Worm (Caenorhabditis elegans): ENCODE data around the gene nadk-2.

Gene nadk-2

DNA sequence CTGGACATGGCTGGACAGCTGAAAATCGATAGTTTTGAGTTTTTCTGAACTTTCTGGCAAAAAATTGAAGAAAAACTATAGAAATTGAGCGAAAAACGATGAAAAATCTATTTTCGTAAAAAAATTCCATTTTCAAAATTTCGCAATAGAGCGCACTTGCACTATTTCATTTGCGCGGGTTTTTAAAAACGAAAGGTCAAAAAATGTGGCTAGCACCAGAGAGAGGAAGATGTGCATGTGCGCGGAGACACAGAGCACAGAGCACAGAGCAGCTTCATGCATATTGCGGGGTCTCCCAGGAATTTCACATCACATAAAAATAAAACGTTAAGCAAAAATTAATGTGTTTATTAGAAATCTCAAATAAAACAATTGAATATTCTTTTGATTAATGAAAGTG, 58.5 kb downstream of the nadk-2 start, which contains the start of gene Y17G7B.18:
TSS of gene Y17G7B.18 (minus strand) at position 18 of the 400 bp plus-strand sequence.
- TF ChIP-seq lin-13 (GFP tag; optimal IDR thresholded peaks at IDR 0.05) (peak; percentile 69), F13H6.1 (tag; optimal IDR thresholded peaks at IDR 0.05) (peak; percentile 34), sem-4 (tag; optimal IDR thresholded peaks at IDR 0.05) (peak; percentile 22), elt-1 (tag; optimal IDR thresholded peaks at IDR 0.05) (no peak), nhr-23 (tag; optimal IDR thresholded peaks at IDR 0.05) (no peak), ZK546.5 (tag; optimal IDR thresholded peaks at IDR 0.05) (no peak), fos-1 (tag; optimal IDR thresholded peaks at IDR 0.05) (peak; percentile 8), ztf-11 (tag; optimal IDR thresholded peaks at IDR 0.05) (no peak), elt-3 (tag; optimal IDR thresholded peaks at IDR 0.05) (no peak), mbf-1 (tag; optimal IDR thresholded peaks at IDR 0.05) (no peak), nhr-6 (tag; optimal IDR thresholded peaks at IDR 0.05) (peak; percentile 35), gmeb-1 (tag; optimal IDR thresholded peaks at IDR 0.05) (peak; percentile 96), nhr-25 (tag; optimal IDR thresholded peaks at IDR 0.05) (peak; percentile 32), R02D3.7 (tag; optimal IDR thresholded peaks at IDR 0.05) (peak; percentile 25), nhr-129 (tag; optimal IDR thresholded peaks at IDR 0.05) (peak; percentile 62), ztf-1 (GFP tag; conservative IDR thresholded peaks at IDR 0.05) (no peak), ztf-4 (tag; optimal IDR thresholded peaks at IDR 0.05) (no peak), crh-2 (tag; optimal IDR thresholded peaks at IDR 0.05) (peak; percentile 68), dmd-4 (tag; optimal IDR thresholded peaks at IDR 0.05) (no peak), Y55F3AM.14 (GFP tag; optimal IDR thresholded peaks at IDR 0.05) (no peak), lin-39 (tag; optimal IDR thresholded peaks at IDR 0.05) (no peak), nhr-12 (tag; optimal IDR thresholded peaks at IDR 0.05) (no peak), unc-55 (GFP tag; optimal IDR thresholded peaks at IDR 0.05) (peak; percentile 93), unc-39 (tag; optimal IDR thresholded peaks at IDR 0.05) (no peak), sma-9 (GFP tag; optimal IDR thresholded peaks at IDR 0.05) (no peak), sma-9 (tag; optimal IDR thresholded peaks at IDR 0.05) (no peak), nhr-10 (tag; optimal IDR thresholded peaks at IDR 0.05) (no peak), C34F6.9 (tag; optimal IDR thresholded peaks at IDR 0.05) (peak; percentile 90), mdl-1 (tag; optimal IDR thresholded peaks at IDR 0.05) (peak in 1 of 2 experiments; percentile 57), lsy-2 (tag; optimal IDR thresholded peaks at IDR 0.05) (peak; percentile 72 to 83), ceh-82 (tag; optimal IDR thresholded peaks at IDR 0.05) (no peak), lin-11 (tag; optimal IDR thresholded peaks at IDR 0.05) (no peak), ceh-16 (tag; optimal IDR thresholded peaks at IDR 0.05) (no peak), alr-1 (tag; optimal IDR thresholded peaks at IDR 0.05) (no peak), nhr-77 (tag; optimal IDR thresholded peaks at IDR 0.05) (no peak), zag-1 (tag; optimal IDR thresholded peaks at IDR 0.05) (no peak), nhr-11 (tag; optimal IDR thresholded peaks at IDR 0.05) (no peak), egl-27 (tag; optimal IDR thresholded peaks at IDR 0.05) (peak; percentile 56), blmp-1 (tag; optimal IDR thresholded peaks at IDR 0.05; ENCODE audit: insufficient read depth) (no peak), aly-2 (tag; optimal IDR thresholded peaks at IDR 0.05) (no peak), mab-5 (tag; optimal IDR thresholded peaks at IDR 0.05) (peak; percentile 28), nhr-21 (tag; optimal IDR thresholded peaks at IDR 0.05) (peak; percentile 35), snpc-4 (tag; optimal IDR thresholded peaks at IDR 0.05) (peak; percentile 64), sma-3 (GFP tag; optimal IDR thresholded peaks at IDR 0.05) (peak; percentile 18), skn-1 (tag; optimal IDR thresholded peaks at IDR 0.05) (no peak), unc-62 (GFP tag; optimal IDR thresholded peaks at IDR 0.05) (no peak), peb-1 (tag; optimal IDR thresholded peaks at IDR 0.05) (no peak), nhr-237 (tag; optimal IDR thresholded peaks at IDR 0.05) (no peak), ama-1 (optimal IDR thresholded peaks at IDR 0.05) (no peak)
